Worm (Caenorhabditis elegans): ENCODE data around the gene R10E4.9.

DNA sequence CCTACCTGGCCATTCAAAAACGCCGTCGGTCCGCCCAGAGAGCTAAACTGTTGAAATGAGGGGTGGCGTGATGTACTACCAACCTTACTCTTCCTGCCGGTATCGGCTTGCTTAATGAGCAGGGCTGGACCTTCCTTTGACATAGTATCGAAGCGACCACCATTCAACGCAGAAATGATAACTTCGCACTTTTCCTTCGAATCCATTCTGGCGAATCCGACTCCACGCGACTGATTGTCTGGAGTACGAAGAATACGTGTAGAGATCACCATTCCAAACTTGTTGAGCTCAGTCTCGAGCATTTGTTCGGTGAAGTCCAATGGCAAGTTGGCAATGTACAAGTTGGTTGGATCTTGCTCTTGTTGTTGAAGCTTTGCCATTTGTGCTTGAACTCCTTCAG is 24.0 kb downstream of the R10E4.9 start:
- no peak for TF ChIP-seq nhr-2 (tag; optimal IDR thresholded peaks at IDR 0.05)
- TF ChIP-seq nhr-237 (tag; optimal IDR thresholded peaks at IDR 0.05), result no peak
- no peak for TF ChIP-seq zip-8 (tag; optimal IDR thresholded peaks at IDR 0.05)
- no peak for TF ChIP-seq snpc-4 (tag; optimal IDR thresholded peaks at IDR 0.05)
- TF ChIP-seq pha-4 (tag; optimal IDR thresholded peaks at IDR 0.05), result no peak
- no peak for TF ChIP-seq lin-13 (tag; optimal IDR thresholded peaks at IDR 0.05)
- no peak for TF ChIP-seq flh-1 (GFP tag; optimal IDR thresholded peaks at IDR 0.05)
- TF ChIP-seq nhr-28 (tag; optimal IDR thresholded peaks at IDR 0.05), result no peak
- TF ChIP-seq nhr-12 (tag; optimal IDR thresholded peaks at IDR 0.05), result no peak
- no peak for TF ChIP-seq lsy-2 (tag; optimal IDR thresholded peaks at IDR 0.05)
- no peak for TF ChIP-seq mab-5 (tag; optimal IDR thresholded peaks at IDR 0.05)
- no peak for TF ChIP-seq nhr-76 (tag; optimal IDR thresholded peaks at IDR 0.05)
- no peak for TF ChIP-seq unc-39 (tag; optimal IDR thresholded peaks at IDR 0.05)

All from whole organism, mixed stage, embryonic.